Worm (Caenorhabditis elegans) whole organism, L2 larva: ENCODE data around the gene osm-11.

Source experiments
- C34F6.9 ChIP-seq: fragments of 150-350 bp; optimal IDR thresholded peaks from 2 replicates; lab custom pipeline; 2014; ENCODE audit warnings: missing biosample characterization, missing genetic modification characterization
- ama-1 ChIP-seq: fragments of 150-350 bp; optimal IDR thresholded peaks from 2 replicates; lab custom pipeline; 2018; ENCODE audit warnings: inconsistent platforms
- blmp-1 ChIP-seq: sonication (generic microtip); optimal IDR thresholded peaks from 2 replicates; lab custom pipeline; 2017; ENCODE audit warnings: missing genetic modification characterization, mild to moderate bottlenecking, missing compliant biosample characterization, antibody characterized with exemption, moderate library complexity; ENCODE audit not compliant: insufficient read depth
- ceh-82 ChIP-seq: fragments of 150-350 bp; optimal IDR thresholded peaks from 2 replicates; lab custom pipeline; 2014; ENCODE audit warnings: missing biosample characterization, missing genetic modification characterization
- lin-13 ChIP-seq: fragments of 150-350 bp; optimal IDR thresholded peaks from 2 replicates; lab custom pipeline; 2014; ENCODE audit warnings: missing biosample characterization, missing genetic modification reagents, missing genetic modification characterization
- lin-39 ChIP-seq: fragments of 150-350 bp; optimal IDR thresholded peaks from 2 replicates; lab custom pipeline; 2014; ENCODE audit warnings: missing biosample characterization, missing genetic modification reagents, missing genetic modification characterization
- lsy-2 ChIP-seq, 2 experiments: fragments of 150-350 bp in 1 of 2; sonication (generic microtip) in 1 of 2; optimal IDR thresholded peaks; 2 replicates each; lab custom pipeline; 2014 to 2017; ENCODE audit warnings: missing biosample characterization in 2 of 2, missing genetic modification characterization in 2 of 2
- nhr-11 ChIP-seq: fragments of 150-350 bp; optimal IDR thresholded peaks from 2 replicates; lab custom pipeline; 2014; ENCODE audit warnings: missing biosample characterization, missing genetic modification characterization
- skn-1 ChIP-seq: sonication (generic microtip); optimal IDR thresholded peaks from 2 replicates; lab custom pipeline; 2017; ENCODE audit warnings: missing biosample characterization, missing genetic modification characterization
- unc-39 ChIP-seq: fragments of 150-350 bp; optimal IDR thresholded peaks from 2 replicates; lab custom pipeline; 2014; ENCODE audit warnings: missing biosample characterization, missing genetic modification characterization
- unc-55 ChIP-seq: fragments of 150-350 bp; sonication (generic microtip); optimal IDR thresholded peaks from 3 replicates; lab custom pipeline; 2014; ENCODE audit warnings: missing biosample characterization, missing genetic modification reagents, missing genetic modification characterization
- ztf-1 ChIP-seq: fragments of 200-800 bp; sonication (Bioruptor generic); conservative IDR thresholded peaks from 2 replicates; pipeline ENCODE4 v1.3.6; 2022; ENCODE audit warnings: missing genetic modification characterization, missing compliant biosample characterization

DNA sequence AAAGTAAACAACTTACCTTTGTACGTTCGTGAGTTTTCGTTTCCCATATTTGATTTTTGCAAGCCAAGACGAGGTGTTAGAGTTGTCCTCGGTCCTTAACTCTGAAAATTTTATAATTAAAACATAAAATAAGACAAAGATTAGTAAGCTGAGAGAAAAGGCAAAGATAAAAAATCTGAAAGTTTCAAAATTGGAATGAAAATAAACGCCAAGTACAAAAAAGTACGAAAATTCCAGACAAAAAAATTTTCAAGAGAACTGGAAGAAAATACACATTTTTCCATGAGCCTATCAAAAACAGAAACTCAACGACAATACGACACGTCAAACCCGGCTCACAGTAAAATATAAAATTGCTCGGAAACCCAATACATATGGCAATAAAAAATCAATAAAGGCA lies 29.9 kb downstream of the osm-11 start, which contains the start of gene F10D7.5:
- no peak for TF ChIP-seq C34F6.9 (tag; lab: Kevin White, UChicago)
- no peak for TF ChIP-seq ama-1 (lab: Kevin White, UChicago)
- no peak for TF ChIP-seq lin-13 (GFP tag; lab: Kevin White, UChicago)
- no peak for TF ChIP-seq unc-55
- no peak for TF ChIP-seq nhr-11 (tag; lab: Kevin White, UChicago)
- no peak for TF ChIP-seq blmp-1 (tag; lab: Kevin White, UChicago)
- no peak for TF ChIP-seq skn-1
- no peak for TF ChIP-seq lin-39
- TF ChIP-seq ztf-1 (GFP tag; lab: Robert Waterston, UW): no peak
- TF ChIP-seq unc-39 (tag; lab: Kevin White, UChicago): no peak
- no peak for TF ChIP-seq lsy-2 (tag; optimal IDR thresholded peaks at IDR 0.05; lab: Kevin White, UChicago)
- no peak for TF ChIP-seq ceh-82 (tag; lab: Kevin White, UChicago)
